Worm (Caenorhabditis elegans) whole organism, late embryonic: ENCODE measurements around the gene T01G5.6.
A peak's percentile ranks its signal among the peaks of the same experiment; 100 is the strongest.

ENCODE experiments used
- C08G9.2 ChIP-seq: sonication (generic microtip); optimal IDR thresholded peaks from 2 replicates; lab custom pipeline; 2016; ENCODE audit warnings: mild to moderate bottlenecking, missing genetic modification characterization, moderate library complexity, missing compliant biosample characterization
- C38D4.7 ChIP-seq: fragments of 200-800 bp; sonication (Bioruptor generic); optimal IDR thresholded peaks from 2 replicates; lab custom pipeline; 2018; ENCODE audit warnings: mild to moderate bottlenecking, missing genetic modification characterization, moderate library complexity, missing compliant biosample characterization
- F13H6.1 ChIP-seq: sonication (generic microtip); optimal IDR thresholded peaks from 2 replicates; lab custom pipeline; 2016; ENCODE audit warnings: missing genetic modification characterization, missing compliant biosample characterization
- Y22D7AL.16 ChIP-seq: sonication (generic microtip); optimal IDR thresholded peaks from 2 replicates; lab custom pipeline; 2016; ENCODE audit warnings: missing genetic modification characterization, missing compliant biosample characterization
- ahr-1 ChIP-seq: sonication (generic microtip); optimal IDR thresholded peaks from 2 replicates; lab custom pipeline; 2016; ENCODE audit warnings: missing genetic modification characterization, missing compliant biosample characterization
- ama-1 ChIP-seq: fragments of 150-350 bp; optimal IDR thresholded peaks from 2 replicates; lab custom pipeline; 2014
- ceh-18 ChIP-seq: sonication (generic microtip); optimal IDR thresholded peaks from 2 replicates; lab custom pipeline; 2016; ENCODE audit warnings: missing genetic modification characterization, missing compliant biosample characterization
- ceh-19 ChIP-seq: fragments of 200-800 bp; sonication (Bioruptor generic); optimal IDR thresholded peaks from 2 replicates; lab custom pipeline; 2018; ENCODE audit warnings: mild to moderate bottlenecking, missing genetic modification characterization, missing compliant biosample characterization
- ceh-22 ChIP-seq: sonication (generic microtip); optimal IDR thresholded peaks from 2 replicates; lab custom pipeline; 2017; ENCODE audit warnings: missing biosample characterization, missing genetic modification characterization
- ceh-24 ChIP-seq: sonication (generic microtip); optimal IDR thresholded peaks from 2 replicates; lab custom pipeline; 2016; ENCODE audit warnings: mild to moderate bottlenecking, missing genetic modification characterization, missing compliant biosample characterization
- ceh-30 ChIP-seq: fragments of 150-350 bp; optimal IDR thresholded peaks from 2 replicates; lab custom pipeline; 2014; ENCODE audit warnings: missing biosample characterization, missing genetic modification characterization
- ceh-31 ChIP-seq: sonication (generic microtip); optimal IDR thresholded peaks from 2 replicates; lab custom pipeline; 2016; ENCODE audit warnings: missing genetic modification characterization, missing compliant biosample characterization
- ceh-34 ChIP-seq: sonication (generic microtip); optimal IDR thresholded peaks from 2 replicates; lab custom pipeline; 2016; ENCODE audit warnings: mild to moderate bottlenecking, missing genetic modification characterization, missing compliant biosample characterization
- ceh-48 ChIP-seq: sonication (generic microtip); optimal IDR thresholded peaks from 2 replicates; lab custom pipeline; 2016; ENCODE audit warnings: missing genetic modification characterization, inconsistent platforms, missing compliant biosample characterization
- ceh-6 ChIP-seq: fragments of 200-800 bp; sonication (Bioruptor generic); optimal IDR thresholded peaks from 2 replicates; lab custom pipeline; 2018; ENCODE audit warnings: mild to moderate bottlenecking, missing genetic modification characterization, missing compliant biosample characterization
- ceh-9 ChIP-seq: sonication (generic microtip); optimal IDR thresholded peaks from 2 replicates; lab custom pipeline; 2016; ENCODE audit warnings: mild to moderate bottlenecking, missing genetic modification characterization, inconsistent platforms, missing compliant biosample characterization
- che-1 ChIP-seq: sonication (generic microtip); optimal IDR thresholded peaks from 2 replicates; lab custom pipeline; 2016; ENCODE audit warnings: mild to moderate bottlenecking, missing genetic modification characterization, missing compliant biosample characterization
- dmd-4 ChIP-seq: sonication (generic microtip); optimal IDR thresholded peaks from 2 replicates; lab custom pipeline; 2016; ENCODE audit warnings: borderline replicate concordance, missing genetic modification characterization, missing compliant biosample characterization
- dve-1 ChIP-seq: sonication (generic microtip); optimal IDR thresholded peaks from 2 replicates; lab custom pipeline; 2017; ENCODE audit warnings: antibody characterized with exemption, mild to moderate bottlenecking, missing genetic modification characterization, missing compliant biosample characterization
- elt-4 ChIP-seq: sonication (generic microtip); optimal IDR thresholded peaks from 2 replicates; lab custom pipeline; 2016; ENCODE audit warnings: missing genetic modification characterization, missing compliant biosample characterization
- ets-4 ChIP-seq: sonication (generic microtip); optimal IDR thresholded peaks from 2 replicates; lab custom pipeline; 2016; ENCODE audit warnings: missing genetic modification characterization, missing compliant biosample characterization
- eyg-1 ChIP-seq: sonication (generic microtip); optimal IDR thresholded peaks from 2 replicates; lab custom pipeline; 2016; ENCODE audit warnings: missing genotype, missing genetic modification characterization, missing compliant biosample characterization
- fax-1 ChIP-seq: sonication (generic microtip); optimal IDR thresholded peaks from 2 replicates; lab custom pipeline; 2016; ENCODE audit warnings: missing genotype, missing genetic modification characterization, missing compliant biosample characterization
- fkh-10 ChIP-seq: fragments of 150-350 bp; optimal IDR thresholded peaks from 2 replicates; lab custom pipeline; 2014; ENCODE audit warnings: missing biosample characterization, missing genetic modification reagents, missing genetic modification characterization
- gmeb-2 ChIP-seq: sonication (generic microtip); optimal IDR thresholded peaks from 2 replicates; lab custom pipeline; 2016; ENCODE audit warnings: missing genetic modification characterization, inconsistent platforms, missing compliant biosample characterization
- hlh-15 ChIP-seq: sonication (generic microtip); optimal IDR thresholded peaks from 2 replicates; lab custom pipeline; 2016; ENCODE audit warnings: missing genetic modification characterization, missing compliant biosample characterization
- hlh-30 ChIP-seq: sonication (generic microtip); optimal IDR thresholded peaks from 2 replicates; lab custom pipeline; 2017; ENCODE audit warnings: antibody characterized with exemption, missing genetic modification characterization, missing compliant biosample characterization; ENCODE audit not compliant: insufficient read depth
- hlh-6 ChIP-seq: sonication (generic microtip); optimal IDR thresholded peaks from 2 replicates; lab custom pipeline; 2016; ENCODE audit warnings: missing genotype, missing genetic modification characterization, missing compliant biosample characterization
- hlh-8 ChIP-seq: sonication (generic microtip); optimal IDR thresholded peaks from 2 replicates; lab custom pipeline; 2016; ENCODE audit warnings: missing genotype, missing genetic modification characterization, missing compliant biosample characterization
- lim-6 ChIP-seq: sonication (generic microtip); optimal IDR thresholded peaks from 2 replicates; lab custom pipeline; 2016; ENCODE audit warnings: missing genetic modification characterization, missing compliant biosample characterization
- lin-11 ChIP-seq: fragments of 200-800 bp; sonication (Bioruptor generic); optimal IDR thresholded peaks from 2 replicates; lab custom pipeline; 2018; ENCODE audit warnings: mild to moderate bottlenecking, missing genetic modification characterization, missing compliant biosample characterization
- madf-2 ChIP-seq: sonication (generic microtip); optimal IDR thresholded peaks from 2 replicates; lab custom pipeline; 2017; ENCODE audit warnings: missing genetic modification characterization, missing compliant biosample characterization
- nhr-11 ChIP-seq: fragments of 150-350 bp; optimal IDR thresholded peaks from 2 replicates; lab custom pipeline; 2014; ENCODE audit warnings: missing biosample characterization, missing genetic modification characterization
- nhr-232 ChIP-seq: sonication (generic microtip); optimal IDR thresholded peaks from 2 replicates; lab custom pipeline; 2016; ENCODE audit warnings: missing genetic modification characterization, missing compliant biosample characterization
- npax-4 ChIP-seq: sonication (generic microtip); optimal IDR thresholded peaks from 2 replicates; lab custom pipeline; 2016; ENCODE audit warnings: missing genetic modification characterization, missing compliant biosample characterization
- odd-2 ChIP-seq: sonication (generic microtip); optimal IDR thresholded peaks from 2 replicates; lab custom pipeline; 2017; ENCODE audit warnings: antibody characterized with exemption, mild to moderate bottlenecking, missing genetic modification characterization, missing compliant biosample characterization
- pat-9 ChIP-seq: fragments of 200-800 bp; sonication (Bioruptor generic); optimal IDR thresholded peaks from 2 replicates; lab custom pipeline; 2018; ENCODE audit warnings: mild to moderate bottlenecking, missing genetic modification characterization, moderate library complexity, missing compliant biosample characterization
- pax-1 ChIP-seq: fragments of 150-350 bp; optimal IDR thresholded peaks from 2 replicates; lab custom pipeline; 2014; ENCODE audit warnings: missing biosample characterization, missing genetic modification characterization
- pha-2 ChIP-seq: sonication (generic microtip); optimal IDR thresholded peaks from 2 replicates; lab custom pipeline; 2017; ENCODE audit warnings: mild to moderate bottlenecking, missing genetic modification characterization, missing compliant biosample characterization
- pha-4 ChIP-seq: fragments of 150-350 bp; optimal IDR thresholded peaks from 2 replicates; lab custom pipeline; 2018; ENCODE audit warnings: missing biosample characterization, missing genetic modification reagents, missing genetic modification characterization
- pqm-1 ChIP-seq: sonication (generic microtip); optimal IDR thresholded peaks from 2 replicates; lab custom pipeline; 2016; ENCODE audit warnings: missing genetic modification characterization, missing compliant biosample characterization
- pros-1 ChIP-seq: fragments of 150-350 bp; optimal IDR thresholded peaks from 2 replicates; lab custom pipeline; 2014; ENCODE audit warnings: missing biosample characterization, missing genetic modification reagents, missing genetic modification characterization
- rnt-1 ChIP-seq: sonication (generic microtip); optimal IDR thresholded peaks from 2 replicates; lab custom pipeline; 2016; ENCODE audit warnings: missing genetic modification characterization, missing compliant biosample characterization
- sox-2 ChIP-seq: fragments of 200-800 bp; sonication (Bioruptor generic); IDR thresholded peaks from 2 replicates; pipeline ENCODE4 v1.3.6; 2022; ENCODE audit warnings: missing genetic modification reagents, missing genetic modification characterization, missing compliant biosample characterization
- sox-4 ChIP-seq: sonication (generic microtip); optimal IDR thresholded peaks from 2 replicates; lab custom pipeline; 2017; ENCODE audit warnings: mild to moderate bottlenecking, missing genetic modification characterization, inconsistent platforms, missing compliant biosample characterization
- syd-9 ChIP-seq: sonication (generic microtip); optimal IDR thresholded peaks from 2 replicates; lab custom pipeline; 2016; ENCODE audit warnings: mild to moderate bottlenecking, missing genetic modification characterization, moderate library complexity, missing compliant biosample characterization
- tbx-2 ChIP-seq: sonication (generic microtip); optimal IDR thresholded peaks from 2 replicates; lab custom pipeline; 2016; ENCODE audit warnings: missing genetic modification characterization, missing compliant biosample characterization
- tbx-7 ChIP-seq: sonication (generic microtip); optimal IDR thresholded peaks from 2 replicates; lab custom pipeline; 2016; ENCODE audit warnings: missing genotype, missing genetic modification characterization, missing compliant biosample characterization
- ttx-3 ChIP-seq: sonication (generic microtip); optimal IDR thresholded peaks from 2 replicates; lab custom pipeline; 2016; ENCODE audit warnings: missing genetic modification reagents, missing genetic modification characterization, missing compliant biosample characterization
- unc-42 ChIP-seq: sonication (generic microtip); optimal IDR thresholded peaks from 2 replicates; lab custom pipeline; 2016; ENCODE audit warnings: missing genotype, missing genetic modification characterization, missing compliant biosample characterization
- unc-55 ChIP-seq: sonication (generic microtip); optimal IDR thresholded peaks from 2 replicates; lab custom pipeline; 2017; ENCODE audit warnings: missing biosample characterization, missing genetic modification reagents, missing genetic modification characterization
- zip-5 ChIP-seq: sonication (generic microtip); optimal IDR thresholded peaks from 2 replicates; lab custom pipeline; 2016; ENCODE audit warnings: missing genetic modification characterization, missing compliant biosample characterization
- ztf-16 ChIP-seq: sonication (generic microtip); optimal IDR thresholded peaks from 2 replicates; lab custom pipeline; 2017; ENCODE audit warnings: missing genetic modification characterization, missing compliant biosample characterization

T01G5.6 gene

DNA sequence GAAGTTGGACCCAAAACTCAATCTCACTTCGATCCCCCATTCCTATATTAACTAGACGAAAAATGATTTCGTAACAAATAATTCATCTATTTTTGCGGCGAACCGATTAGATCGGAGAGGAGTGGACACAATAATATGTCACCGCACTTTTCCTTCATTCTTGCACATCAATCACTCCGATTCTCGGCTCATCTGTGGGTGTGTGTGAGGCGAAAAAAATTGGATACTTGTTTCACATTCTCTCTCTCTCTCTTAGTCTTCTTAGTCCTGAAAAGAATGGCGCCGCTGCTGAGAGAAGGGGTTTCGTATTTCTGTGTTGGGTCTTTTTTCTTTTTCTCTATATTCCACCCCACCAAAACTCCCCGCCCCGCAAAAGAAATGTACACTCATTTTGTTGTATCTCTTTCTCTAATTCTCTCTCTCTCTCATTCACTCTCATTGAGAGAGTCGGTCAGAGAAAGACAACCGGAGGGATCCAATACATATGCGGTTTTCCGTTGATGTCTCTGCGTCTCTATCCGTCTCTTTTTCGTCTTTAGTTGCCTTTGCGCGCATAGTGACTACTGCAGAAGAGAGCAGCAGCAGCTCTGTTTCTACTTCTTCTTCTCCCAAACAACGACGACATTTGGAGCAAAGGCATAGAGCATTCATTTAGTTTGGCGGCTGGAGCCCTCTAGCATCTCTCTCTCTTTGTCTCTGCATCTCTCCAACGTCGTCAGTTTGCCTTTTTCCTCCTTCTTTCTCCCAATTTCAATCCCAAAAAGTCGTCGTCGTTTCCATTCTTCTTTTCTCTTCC lies 42.7 kb downstream of the T01G5.6 start, which contains the start of gene unc-76:
TSS of gene unc-76 (plus strand) at position 746 of the 796 bp plus-strand sequence.
- no peak for TF ChIP-seq ceh-9 (tag; lab: Kevin White, UChicago)
- TF ChIP-seq fkh-10, result no peak
- TF ChIP-seq dmd-4 (tag; lab: Kevin White, UChicago), result no peak
- TF ChIP-seq hlh-6 (tag; lab: Kevin White, UChicago), result no peak
- TF ChIP-seq F13H6.1, result peak; percentile 52
- peak; percentile 90 for TF ChIP-seq unc-42 (tag; lab: Kevin White, UChicago)
- no peak for TF ChIP-seq ztf-16 (tag; lab: Kevin White, UChicago)
- no peak for TF ChIP-seq Y22D7AL.16 (tag; lab: Kevin White, UChicago)
- no peak for TF ChIP-seq sox-4 (tag; lab: Kevin White, UChicago)
- TF ChIP-seq ceh-18 (tag; lab: Kevin White, UChicago), result peak; percentile 95
- TF ChIP-seq zip-5 (tag; lab: Kevin White, UChicago), result no peak
- no peak for TF ChIP-seq ttx-3
- TF ChIP-seq ama-1, result no peak
- TF ChIP-seq ceh-31 (tag; lab: Kevin White, UChicago), result peak; percentile 92
- TF ChIP-seq ceh-24 (tag; lab: Kevin White, UChicago), result no peak
- TF ChIP-seq syd-9 (tag; lab: Kevin White, UChicago), result peak; percentile 24
- no peak for TF ChIP-seq lin-11 (tag; lab: Kevin White, UChicago)
- peak; percentile 92 for TF ChIP-seq dve-1 (tag; lab: Kevin White, UChicago)
- TF ChIP-seq pqm-1 (tag; lab: Kevin White, UChicago), result no peak
- peak; percentile 98 for TF ChIP-seq ceh-34
- no peak for TF ChIP-seq che-1 (tag; lab: Kevin White, UChicago)
- peak; percentile 58 for TF ChIP-seq pax-1 (tag; lab: Kevin White, UChicago)
- TF ChIP-seq sox-2 (GFP tag; lab: Robert Waterston, UW), result peak; percentile 28; the same call in 1 of the 2 replicates
- no peak for TF ChIP-seq hlh-15 (tag; lab: Kevin White, UChicago)
- no peak for TF ChIP-seq madf-2 (tag; lab: Kevin White, UChicago)
- TF ChIP-seq fax-1 (tag; lab: Kevin White, UChicago), result peak; percentile 32
- no peak for TF ChIP-seq npax-4 (tag; lab: Kevin White, UChicago)
- TF ChIP-seq pros-1 (tag; lab: Kevin White, UChicago), result peak; percentile 73
- TF ChIP-seq ceh-48 (tag; lab: Kevin White, UChicago), result peak; percentile 52
- no peak for TF ChIP-seq ahr-1 (tag; lab: Kevin White, UChicago)
- TF ChIP-seq hlh-8 (tag; lab: Kevin White, UChicago), result peak; percentile 67
- peak; percentile 89 for TF ChIP-seq rnt-1 (tag; lab: Kevin White, UChicago)
- TF ChIP-seq eyg-1 (tag; lab: Kevin White, UChicago), result no peak
- no peak for TF ChIP-seq lim-6 (tag; lab: Kevin White, UChicago)
- peak; percentile 49 for TF ChIP-seq C08G9.2 (tag; lab: Kevin White, UChicago)
- TF ChIP-seq nhr-11 (tag; lab: Kevin White, UChicago), result no peak
- peak; percentile 89 for TF ChIP-seq unc-55 (GFP tag; lab: Kevin White, UChicago)
- TF ChIP-seq pha-2 (tag; lab: Kevin White, UChicago), result no peak
- no peak for TF ChIP-seq ceh-30
- TF ChIP-seq ets-4 (tag; lab: Kevin White, UChicago), result no peak
- TF ChIP-seq pha-4 (tag; lab: Kevin White, UChicago), result no peak
- no peak for TF ChIP-seq C38D4.7 (GFP tag; lab: Kevin White, UChicago)
- TF ChIP-seq odd-2 (tag; lab: Kevin White, UChicago), result no peak
- no peak for TF ChIP-seq ceh-19 (GFP tag; lab: Kevin White, UChicago)
- peak; percentile 84 for TF ChIP-seq tbx-2 (tag; lab: Kevin White, UChicago)
- no peak for TF ChIP-seq ceh-6 (GFP tag; lab: Kevin White, UChicago)
- no peak for TF ChIP-seq gmeb-2 (tag; lab: Kevin White, UChicago)
- no peak for TF ChIP-seq tbx-7
- no peak for TF ChIP-seq elt-4 (tag; lab: Kevin White, UChicago)
- no peak for TF ChIP-seq ceh-22 (tag; lab: Kevin White, UChicago)
- TF ChIP-seq nhr-232, result no peak
- TF ChIP-seq hlh-30 (tag; lab: Kevin White, UChicago), result peak; percentile 28
- no peak for TF ChIP-seq pat-9
